Worm (Caenorhabditis elegans): ENCODE measurements around the gene M151.10.

ce11 chrII:3664470-3664869, 24.4 kb upstream of the M151.10 start, which contains the start of gene F19B10.3:
- TF ChIP-seq lin-38 (GFP tag; IDR thresholded peaks at IDR 0.05) = no peak
- TF ChIP-seq ces-1 (GFP tag; optimal IDR thresholded peaks at IDR 0.05) = no peak
- no peak for TF ChIP-seq ztf-11 (tag; optimal IDR thresholded peaks at IDR 0.05)
- TF ChIP-seq fos-1 (tag; optimal IDR thresholded peaks at IDR 0.05) = no peak

Measured in whole organism, L4 larva.